Fruit fly (Drosophila melanogaster) S2 (cell line): ENCODE measurements around the gene hll.

Experiments used
- CG8478 ChIP-seq: fragments of >200 bp; optimal IDR thresholded peaks from 2 replicates; lab custom pipeline; 2018
- CTCF ChIP-seq, 2 experiments: fragments of >200 bp; optimal IDR thresholded peaks; 2 replicates each; lab custom pipeline; 2018

DNA sequence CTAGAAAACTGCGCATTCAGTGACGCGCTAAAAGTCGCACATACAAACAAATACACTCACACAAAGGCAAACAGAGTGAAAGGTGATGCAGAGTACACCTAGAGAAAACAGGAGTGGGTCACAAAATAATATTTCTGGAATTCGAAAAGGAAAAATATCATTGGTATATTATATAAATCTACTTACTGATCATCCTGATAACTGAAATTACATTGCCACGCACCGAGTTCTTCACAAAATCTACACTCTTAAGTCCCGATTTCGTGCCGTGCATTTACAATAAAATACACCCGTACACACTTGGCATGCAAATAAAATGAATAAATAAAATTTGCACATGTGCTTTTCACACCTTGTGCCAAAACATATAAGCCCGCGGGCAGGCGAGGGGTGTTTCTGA lies 43.4 kb downstream of the hll start:
- TF ChIP-seq CG8478 (lab: Kevin White, UChicago) (no peak), CTCF (optimal IDR thresholded peaks at IDR 0.05; lab: Kevin White, UChicago) (no peak)
